Fruit fly (Drosophila melanogaster) whole organism: ENCODE measurements around the gene geko.

Experiments used
- CG8478 ChIP-seq: fragments of >200 bp; optimal IDR thresholded peaks from 2 replicates; lab custom pipeline; 2018; ENCODE audit warnings: inconsistent platforms
- pan ChIP-seq: fragments of >200 bp; optimal IDR thresholded peaks from 2 replicates; lab custom pipeline; 2017
- usp ChIP-seq: fragments of >200 bp; optimal IDR thresholded peaks from 2 replicates; lab custom pipeline; 2017; ENCODE audit warnings: missing biosample characterization, missing genetic modification characterization, mixed read lengths

DNA sequence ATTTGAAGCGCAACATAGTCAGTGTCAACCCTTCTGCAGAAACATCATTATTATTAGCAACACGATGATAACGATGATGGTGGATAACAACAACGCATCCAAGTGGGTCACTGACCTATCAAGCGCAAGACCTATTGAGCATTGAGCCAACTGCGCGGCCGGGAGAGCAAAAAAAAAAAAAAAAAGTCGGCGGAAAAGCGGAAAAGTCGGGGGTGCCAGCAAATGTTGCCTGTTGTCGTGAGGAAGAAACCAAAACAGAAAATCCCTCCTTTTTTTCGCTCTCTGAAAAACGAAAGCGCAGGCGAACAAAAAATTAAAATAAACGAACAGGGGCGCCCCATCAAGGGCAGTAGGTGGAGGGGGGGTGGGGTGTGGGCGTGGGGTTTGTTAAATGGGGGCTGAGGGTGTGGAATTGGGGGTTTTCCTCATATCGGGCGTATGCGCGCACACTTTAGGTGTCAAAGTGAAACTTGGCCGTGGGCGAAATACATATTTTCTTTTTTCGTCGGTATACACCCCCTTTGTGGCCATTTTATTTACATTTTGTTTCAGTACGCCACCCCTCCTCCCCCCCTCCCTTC, 52.4 kb downstream of the geko start:
- TF ChIP-seq CG8478 (lab: Kevin White, UChicago) (no peak), pan (lab: Kevin White, UChicago) (no peak), usp (GFP tag; lab: Kevin White, UChicago) (no peak)
